Fruit fly (Drosophila melanogaster) whole organism, embryonic: ENCODE results near the gene Usp5.
A peak's percentile ranks its signal among the peaks of the same experiment; 100 is the strongest.

Experiments used
- Asciz ChIP-seq: fragments of 200-800 bp; sonication (Bioruptor generic); optimal IDR thresholded peaks from 2 replicates; lab custom pipeline; 2017; ENCODE audit warnings: missing biosample characterization, mild to moderate bottlenecking, missing genetic modification characterization, missing genetic modification reagents
- Atf-2 ChIP-seq: fragments of 200-800 bp; sonication (Bioruptor generic); optimal IDR thresholded peaks from 2 replicates; lab custom pipeline; 2016; ENCODE audit warnings: missing biosample characterization, missing genetic modification characterization
- Atf3 ChIP-seq: fragments of 200-800 bp; sonication (Bioruptor generic); optimal IDR thresholded peaks from 3 replicates; lab custom pipeline; 2016; ENCODE audit warnings: missing biosample characterization, missing genetic modification characterization
- CG1233 ChIP-seq: fragments of 200-800 bp; sonication (Bioruptor generic); optimal IDR thresholded peaks from 4 replicates; lab custom pipeline; 2018; ENCODE audit warnings: missing biosample characterization, mild to moderate bottlenecking, missing genetic modification characterization
- CG12942 ChIP-seq: fragments of 200-800 bp; sonication (Bioruptor generic); optimal IDR thresholded peaks from 3 replicates; lab custom pipeline; 2016; ENCODE audit warnings: missing biosample characterization, missing genetic modification characterization
- CG13287 ChIP-seq: fragments of 200-800 bp; sonication (Bioruptor generic); IDR thresholded peaks from 2 replicates; pipeline ENCODE4 v1.3.6; 2022; ENCODE audit warnings: missing biosample characterization, missing genetic modification characterization; ENCODE audit not compliant: partially characterized antibody
- CG14014 ChIP-seq: fragments of 200-800 bp; sonication (Bioruptor generic); IDR thresholded peaks from 2 replicates; pipeline ENCODE4 v1.3.6; 2022; ENCODE audit warnings: missing biosample characterization, missing genetic modification characterization
- CG14965 ChIP-seq: fragments of 200-800 bp; sonication (Bioruptor generic); optimal IDR thresholded peaks from 2 replicates; lab custom pipeline; 2016; ENCODE audit warnings: missing biosample characterization, missing genetic modification characterization, borderline replicate concordance
- CG16813 ChIP-seq: fragments of 200-800 bp; sonication (Bioruptor generic); IDR thresholded peaks from 3 replicates; pipeline ENCODE4 v1.3.6; 2022; ENCODE audit warnings: missing biosample characterization, missing genetic modification characterization; ENCODE audit not compliant: partially characterized antibody
- CG17359 ChIP-seq: fragments of 200-800 bp; sonication (Bioruptor generic); optimal IDR thresholded peaks from 3 replicates; lab custom pipeline; 2018; ENCODE audit warnings: missing biosample characterization, mild to moderate bottlenecking, missing genetic modification characterization, moderate library complexity
- CG18011 ChIP-seq: fragments of 200-800 bp; sonication (Bioruptor generic); optimal IDR thresholded peaks from 2 replicates; lab custom pipeline; 2017; ENCODE audit warnings: missing biosample characterization, missing genetic modification characterization, mild to moderate bottlenecking, moderate library complexity, missing genotype
- CG18476 ChIP-seq: fragments of 200-800 bp; sonication (Bioruptor generic); optimal IDR thresholded peaks from 2 replicates; lab custom pipeline; 2016; ENCODE audit warnings: missing biosample characterization, mild to moderate bottlenecking, missing genetic modification characterization
- CG2889 ChIP-seq: fragments of 200-800 bp; sonication (Bioruptor generic); IDR thresholded peaks from 3 replicates; pipeline ENCODE4 v1.3.6; 2022; ENCODE audit warnings: missing biosample characterization, missing genetic modification characterization
- CG31365 ChIP-seq: fragments of 200-800 bp; sonication (Bioruptor generic); optimal IDR thresholded peaks from 2 replicates; lab custom pipeline; 2018; ENCODE audit warnings: missing biosample characterization, mild to moderate bottlenecking, missing genetic modification characterization
- CG31388 ChIP-seq: fragments of 200-800 bp; sonication (Bioruptor generic); optimal IDR thresholded peaks from 2 replicates; lab custom pipeline; 2016; ENCODE audit warnings: missing biosample characterization, missing genetic modification characterization
- CG32532 ChIP-seq: fragments of 200-800 bp; sonication (Bioruptor generic); IDR thresholded peaks from 2 replicates; pipeline ENCODE4 v1.3.6; 2022; ENCODE audit warnings: missing biosample characterization, missing genetic modification characterization
- CG33213 ChIP-seq: fragments of 200-800 bp; sonication (Bioruptor generic); optimal IDR thresholded peaks from 3 replicates; lab custom pipeline; 2016; ENCODE audit warnings: missing biosample characterization, missing genetic modification characterization
- CG42726 ChIP-seq: fragments of 200-800 bp; sonication (Bioruptor generic); IDR thresholded peaks from 2 replicates; pipeline ENCODE4 v1.3.6; 2022; ENCODE audit warnings: missing biosample characterization, missing genetic modification characterization; ENCODE audit not compliant: partially characterized antibody
- CG4282 ChIP-seq: fragments of 200-800 bp; sonication (Bioruptor generic); optimal IDR thresholded peaks from 2 replicates; lab custom pipeline; 2016; ENCODE audit warnings: missing biosample characterization, missing genetic modification characterization
- CG5953 ChIP-seq: fragments of 200-800 bp; sonication (Bioruptor generic); IDR thresholded peaks from 2 replicates; pipeline ENCODE4 v1.3.6; 2022; ENCODE audit warnings: missing biosample characterization, missing genetic modification characterization
- CG7271 ChIP-seq: fragments of 200-800 bp; sonication (Bioruptor generic); optimal IDR thresholded peaks from 2 replicates; lab custom pipeline; 2018; ENCODE audit warnings: missing biosample characterization, mild to moderate bottlenecking, missing genetic modification characterization, moderate library complexity
- CG7556 ChIP-seq: fragments of 200-800 bp; sonication (Bioruptor generic); optimal IDR thresholded peaks from 2 replicates; lab custom pipeline; 2017; ENCODE audit warnings: missing biosample characterization, mild to moderate bottlenecking, missing genetic modification characterization
- D19A ChIP-seq: fragments of 200-800 bp; optimal IDR thresholded peaks from 3 replicates; lab custom pipeline; 2019; ENCODE audit warnings: missing biosample characterization, mild to moderate bottlenecking, missing genetic modification characterization, moderate library complexity
- Dek ChIP-seq: fragments of 200-800 bp; sonication (Bioruptor generic); optimal IDR thresholded peaks from 3 replicates; lab custom pipeline; 2019; ENCODE audit warnings: missing biosample characterization, mild to moderate bottlenecking, missing genetic modification characterization, moderate library complexity
- Dfd ChIP-seq, 2 experiments: fragments of >200 bp; optimal IDR thresholded peaks; 2 replicates each; lab custom pipeline; 2017; ENCODE audit warnings: missing biosample characterization in 2 of 2, missing genetic modification characterization in 2 of 2
- E2f2 ChIP-seq: fragments of 200-800 bp; sonication (Bioruptor generic); IDR thresholded peaks from 2 replicates; pipeline ENCODE4 v1.3.6; 2022; ENCODE audit warnings: missing biosample characterization, missing genetic modification characterization
- Elba2 ChIP-seq: fragments of 200-800 bp; sonication (Bioruptor generic); optimal IDR thresholded peaks from 3 replicates; lab custom pipeline; 2016; ENCODE audit warnings: missing biosample characterization, missing genetic modification characterization
- Ets65A ChIP-seq: fragments of 200-800 bp; sonication (Bioruptor generic); peaks from one replicate; lab custom pipeline; 2016; ENCODE audit warnings: missing biosample characterization, missing genetic modification characterization
- Ets97D ChIP-seq: fragments of 200-800 bp; sonication (Bioruptor generic); optimal IDR thresholded peaks from 3 replicates; lab custom pipeline; 2016; ENCODE audit warnings: missing biosample characterization, missing genetic modification characterization
- Fer2 ChIP-seq: fragments of 200-800 bp; sonication (Bioruptor generic); optimal IDR thresholded peaks from 2 replicates; lab custom pipeline; 2018; ENCODE audit warnings: missing biosample characterization, mild to moderate bottlenecking, missing genetic modification characterization, moderate library complexity
- HLHmδ ChIP-seq: fragments of 200-800 bp; sonication (Bioruptor generic); optimal IDR thresholded peaks from 2 replicates; lab custom pipeline; 2018; ENCODE audit warnings: missing biosample characterization, mild to moderate bottlenecking, missing genetic modification characterization, moderate library complexity
- Max ChIP-seq: fragments of 200-800 bp; sonication (Bioruptor generic); optimal IDR thresholded peaks from 2 replicates; lab custom pipeline; 2016; ENCODE audit warnings: missing biosample characterization, mild to moderate bottlenecking, missing genetic modification characterization
- Med ChIP-seq: fragments of 200-800 bp; sonication (Bioruptor generic); peaks from one replicate; lab custom pipeline; 2016; ENCODE audit warnings: missing biosample characterization, missing genetic modification characterization, mild to moderate bottlenecking, inconsistent platforms, moderate library complexity
- Oaz ChIP-seq: fragments of 200-800 bp; sonication (Bioruptor generic); IDR thresholded peaks from 2 replicates; pipeline ENCODE4 v1.3.6; 2022; ENCODE audit warnings: missing biosample characterization, missing genetic modification characterization
- Side ChIP-seq: fragments of 200-800 bp; sonication (Bioruptor generic); optimal IDR thresholded peaks from 2 replicates; lab custom pipeline; 2016; ENCODE audit warnings: missing biosample characterization, missing genetic modification characterization
- Sox100B ChIP-seq: fragments of 200-800 bp; sonication (Bioruptor generic); optimal IDR thresholded peaks from 3 replicates; lab custom pipeline; 2018; ENCODE audit warnings: missing biosample characterization, mild to moderate bottlenecking, missing genetic modification characterization
- Sox102F ChIP-seq: fragments of 200-800 bp; sonication (Bioruptor generic); optimal IDR thresholded peaks from 2 replicates; lab custom pipeline; 2018; ENCODE audit warnings: missing biosample characterization, mild to moderate bottlenecking, missing genetic modification characterization, moderate library complexity
- Ssrp ChIP-seq: fragments of 200-800 bp; sonication (Bioruptor generic); optimal IDR thresholded peaks from 2 replicates; lab custom pipeline; 2018; ENCODE audit warnings: missing biosample characterization, mild to moderate bottlenecking, missing genetic modification characterization, moderate library complexity
- ac ChIP-seq: fragments of 200-800 bp; sonication (Bioruptor generic); optimal IDR thresholded peaks from 3 replicates; lab custom pipeline; 2017; ENCODE audit warnings: missing biosample characterization, mild to moderate bottlenecking, missing genetic modification characterization
- aop ChIP-seq: fragments of 200-800 bp; sonication (Bioruptor generic); IDR thresholded peaks from 2 replicates; pipeline ENCODE4 v1.3.6; 2022; ENCODE audit warnings: missing biosample characterization, missing genetic modification characterization
- bigmax ChIP-seq: fragments of 200-800 bp; sonication (Bioruptor generic); optimal IDR thresholded peaks from 2 replicates; lab custom pipeline; 2018; ENCODE audit warnings: missing biosample characterization, mild to moderate bottlenecking, missing genetic modification characterization
- cad ChIP-seq: fragments of >200 bp; optimal IDR thresholded peaks from 2 replicates; lab custom pipeline; 2017; ENCODE audit warnings: missing biosample characterization, missing genetic modification characterization
- chinmo ChIP-seq: fragments of 200-800 bp; sonication (Bioruptor generic); IDR thresholded peaks from 4 replicates; pipeline ENCODE4 v1.3.6; 2022; ENCODE audit warnings: missing biosample characterization, missing genetic modification characterization; ENCODE audit not compliant: partially characterized antibody
- crp ChIP-seq, 2 experiments: fragments of 200-800 bp; sonication (Bioruptor generic); optimal IDR thresholded peaks; 2 replicates in 1 of 2; 3 replicates in 1 of 2; lab custom pipeline; 2017; ENCODE audit warnings: missing biosample characterization in 2 of 2, missing genetic modification characterization in 2 of 2, mild to moderate bottlenecking in 1 of 2, moderate library complexity in 1 of 2
- maf-S ChIP-seq: fragments of 200-800 bp; sonication (Bioruptor generic); optimal IDR thresholded peaks from 2 replicates; lab custom pipeline; 2016; ENCODE audit warnings: missing biosample characterization, missing genetic modification characterization
- scrt ChIP-seq: fragments of 200-800 bp; sonication (Bioruptor generic); optimal IDR thresholded peaks from 2 replicates; lab custom pipeline; 2018; ENCODE audit warnings: missing biosample characterization, mild to moderate bottlenecking, missing genetic modification characterization, moderate library complexity
- sob ChIP-seq: fragments of 200-800 bp; sonication (Bioruptor generic); IDR thresholded peaks from 2 replicates; pipeline ENCODE4 v1.3.6; 2022; ENCODE audit warnings: missing biosample characterization, missing genetic modification characterization
- stc ChIP-seq: fragments of 200-800 bp; sonication (Bioruptor generic); IDR thresholded peaks from 2 replicates; pipeline ENCODE4 v1.3.6; 2022; ENCODE audit warnings: missing biosample characterization, missing genetic modification characterization

Gene Usp5

dm6 chr3L:3150376-3150775, 2.2 kb upstream of the Usp5 start:
- TF ChIP-seq Ets65A (GFP tag; lab: Kevin White, UChicago): peak; percentile 86
- TF ChIP-seq cad (GFP tag; lab: Kevin White, UChicago): no peak
- no peak for TF ChIP-seq Asciz (GFP tag; lab: Kevin White, UChicago)
- TF ChIP-seq Atf3 (GFP tag; lab: Kevin White, UChicago): no peak
- no peak for TF ChIP-seq CG18476 (GFP tag; lab: Kevin White, UChicago)
- 0 out of 2 replicates have a peak, but pooled peaks have one; percentile 21 for TF ChIP-seq CG42726 (GFP tag; lab: Robert Waterston, UW)
- TF ChIP-seq CG33213 (GFP tag; lab: Kevin White, UChicago): no peak
- TF ChIP-seq Fer2 (tag; lab: Kevin White, UChicago): no peak
- 0 out of 2 replicates have a peak, but pooled peaks have one; percentile 4 for TF ChIP-seq CG5953 (GFP tag; lab: Robert Waterston, UW)
- TF ChIP-seq Dfd (GFP tag; optimal IDR thresholded peaks at IDR 0.05; lab: Kevin White, UChicago): peak in 1 of 2 experiments; percentile 91
- TF ChIP-seq Med (GFP tag; lab: Kevin White, UChicago): peak; percentile 53
- no peak for TF ChIP-seq CG13287 (GFP tag; lab: Robert Waterston, UW)
- TF ChIP-seq sob (GFP tag; lab: Robert Waterston, UW): 0 out of 2 replicates have a peak, but pooled peaks have one; percentile 29
- TF ChIP-seq CG2889 (GFP tag; lab: Robert Waterston, UW): no peak
- TF ChIP-seq Max: no peak
- TF ChIP-seq CG31365 (tag; lab: Kevin White, UChicago): no peak
- TF ChIP-seq scrt: no peak
- TF ChIP-seq CG7271: no peak
- no peak for TF ChIP-seq CG31388 (GFP tag; lab: Kevin White, UChicago)
- TF ChIP-seq Ets97D (GFP tag; lab: Kevin White, UChicago): no peak
- TF ChIP-seq Elba2 (GFP tag; lab: Kevin White, UChicago): no peak
- TF ChIP-seq, all 482 proteins: peak for 6

- TF ChIP-seq CG14014 (GFP tag; lab: Robert Waterston, UW): no peak
- TF ChIP-seq CG18011 (GFP tag; lab: Kevin White, UChicago): no peak
- no peak for TF ChIP-seq aop (GFP tag; lab: Robert Waterston, UW)
- no peak for TF ChIP-seq Dek (tag; lab: Kevin White, UChicago)
- no peak for TF ChIP-seq Elba2 (GFP tag; lab: Kevin White, UChicago)
- no peak for TF ChIP-seq stc (GFP tag; lab: Robert Waterston, UW)
- no peak for TF ChIP-seq CG4282 (GFP tag; lab: Kevin White, UChicago)
- TF ChIP-seq CG12942 (GFP tag; lab: Kevin White, UChicago): no peak
- TF ChIP-seq E2f2 (GFP tag; lab: Robert Waterston, UW): no peak
- no peak for TF ChIP-seq ac (GFP tag; lab: Kevin White, UChicago)
- TF ChIP-seq maf-S: no peak
- no peak for TF ChIP-seq HLHmδ
- TF ChIP-seq Sox100B: no peak
- TF ChIP-seq CG42726 (GFP tag; lab: Robert Waterston, UW): peak; percentile 23; the same call in 1 of the 2 replicates
- TF ChIP-seq CG17359 (tag; lab: Kevin White, UChicago): no peak
- TF ChIP-seq chinmo (GFP tag; lab: Robert Waterston, UW): peak; percentile 69; the same call in 2 of the 4 replicates
- no peak for TF ChIP-seq Ssrp (tag; lab: Kevin White, UChicago)
- no peak for TF ChIP-seq Atf-2 (GFP tag; lab: Kevin White, UChicago)
- TF ChIP-seq CG32532 (GFP tag; lab: Robert Waterston, UW): no peak; the same call in 1 of the 2 replicates
- no peak for TF ChIP-seq bigmax (GFP tag; lab: Kevin White, UChicago)
- TF ChIP-seq CG7556 (GFP tag; lab: Kevin White, UChicago): no peak
- no peak for TF ChIP-seq CG1233 (GFP tag; lab: Kevin White, UChicago)
- no peak for TF ChIP-seq Sox102F (GFP tag; lab: Kevin White, UChicago)
- TF ChIP-seq crp (GFP tag; optimal IDR thresholded peaks at IDR 0.05; lab: Kevin White, UChicago): no peak
- TF ChIP-seq CG16813 (GFP tag; lab: Robert Waterston, UW): no peak
- TF ChIP-seq Side (GFP tag; lab: Kevin White, UChicago): no peak
- no peak for TF ChIP-seq CG14965 (GFP tag; lab: Kevin White, UChicago)
- no peak for TF ChIP-seq D19A
- no peak for TF ChIP-seq Oaz (GFP tag; lab: Robert Waterston, UW)
Measured at dm6 chr3L:3149060-3149872, 1.1 kb upstream of the Usp5 start.
